Worm (Caenorhabditis elegans) whole organism, L3 larva: ENCODE results near the gene unc-96.

ENCODE experiments used
- daf-12 ChIP-seq: fragments of 150-350 bp; optimal IDR thresholded peaks from 2 replicates; lab custom pipeline; 2014; ENCODE audit warnings: missing biosample characterization, missing genetic modification reagents, missing genetic modification characterization
- egl-27 ChIP-seq: sonication (generic microtip); optimal IDR thresholded peaks from 4 replicates; lab custom pipeline; 2017; ENCODE audit warnings: missing biosample characterization, missing genetic modification reagents, missing genetic modification characterization
- nhr-11 ChIP-seq: fragments of 150-350 bp; optimal IDR thresholded peaks from 2 replicates; lab custom pipeline; 2014; ENCODE audit warnings: missing biosample characterization, missing genetic modification characterization
- skn-1 ChIP-seq: fragments of 150-350 bp; optimal IDR thresholded peaks from 2 replicates; lab custom pipeline; 2014; ENCODE audit warnings: missing biosample characterization, missing genetic modification characterization
- ztf-11 ChIP-seq: fragments of 150-350 bp; optimal IDR thresholded peaks from 2 replicates; lab custom pipeline; 2014; ENCODE audit warnings: missing biosample characterization, missing genetic modification characterization

DNA sequence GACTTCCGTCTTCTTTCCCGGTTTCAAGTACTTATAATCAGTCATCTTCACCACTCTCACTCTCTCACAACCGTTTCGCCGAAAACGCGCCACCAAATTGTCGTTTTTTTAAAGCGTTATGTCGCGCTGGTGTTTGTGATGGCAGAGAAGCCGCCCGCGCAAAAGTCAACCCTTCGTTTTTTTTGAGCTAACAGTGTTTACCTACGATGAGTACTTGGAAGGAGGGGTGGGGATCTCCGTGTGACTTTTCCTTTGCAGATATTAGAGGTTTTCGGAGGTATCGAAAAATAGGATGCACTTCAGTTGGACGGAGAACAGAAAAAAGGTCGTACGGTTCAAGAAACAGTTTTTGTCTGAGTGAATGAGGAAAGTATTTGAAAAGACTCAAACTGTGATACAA, 3.4 kb downstream of the unc-96 start:
- TF ChIP-seq skn-1 (tag; lab: Kevin White, UChicago) (no peak), egl-27 (no peak), nhr-11 (tag; lab: Kevin White, UChicago) (no peak), daf-12 (tag; lab: Kevin White, UChicago) (no peak), ztf-11 (tag; lab: Kevin White, UChicago) (no peak)
